Fruit fly (Drosophila melanogaster) Kc167 (cell line): ENCODE results near the gene CG6656.

ENCODE experiments used
- Myc ChIP-seq: fragments of >200 bp; optimal IDR thresholded peaks from 2 replicates; lab custom pipeline; 2017; ENCODE audit warnings: missing external identifiers
- insv ChIP-seq: fragments of >200 bp; optimal IDR thresholded peaks from 3 replicates; lab custom pipeline; 2018; ENCODE audit warnings: missing external identifiers
- psq ChIP-seq: fragments of >200 bp; optimal IDR thresholded peaks from 2 replicates; lab custom pipeline; 2017; ENCODE audit warnings: missing external identifiers

DNA sequence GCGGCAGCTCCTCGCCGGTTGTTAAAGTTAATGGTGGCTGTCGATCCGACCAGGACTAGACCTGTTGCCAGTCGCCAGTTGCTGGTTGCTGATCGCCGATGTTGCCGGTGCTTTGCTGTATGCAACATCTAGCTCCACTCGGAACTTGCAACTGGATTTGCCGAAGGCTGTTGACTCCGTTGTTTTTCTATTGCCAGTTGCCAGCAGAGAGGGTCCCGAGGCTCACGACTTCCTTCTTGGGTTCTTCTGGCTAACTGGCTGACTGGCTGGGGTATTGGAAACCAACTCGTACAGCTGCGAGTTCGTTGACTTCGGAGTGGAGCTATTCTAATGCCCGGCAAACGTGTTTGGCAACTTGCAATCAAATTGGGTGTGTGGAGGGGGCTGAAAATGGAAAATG is 44.1 kb upstream of the CG6656 start:
- no peak for TF ChIP-seq psq (lab: Kevin White, UChicago)
- no peak for TF ChIP-seq insv (lab: Kevin White, UChicago)
- TF ChIP-seq Myc (lab: Kevin White, UChicago) = no peak
